Fruit fly (Drosophila melanogaster) whole organism, embryonic: ENCODE data around the gene TwdlF.

Experiments
- CG11560 ChIP-seq: fragments of 200-800 bp; sonication (Bioruptor generic); IDR thresholded peaks from 3 replicates; pipeline ENCODE4 v1.3.6; 2022; ENCODE audit warnings: missing biosample characterization, missing genetic modification characterization
- CG6175 ChIP-seq: fragments of 200-800 bp; sonication (Bioruptor generic); IDR thresholded peaks from 3 replicates; pipeline ENCODE4 v1.3.6; 2022; ENCODE audit warnings: missing biosample characterization, missing genetic modification characterization
- Deaf1 ChIP-seq: fragments of 200-800 bp; optimal IDR thresholded peaks from 3 replicates; lab custom pipeline; 2019; ENCODE audit warnings: missing biosample characterization, mild to moderate bottlenecking, missing genetic modification characterization, moderate library complexity
- fd64A ChIP-seq: fragments of 200-800 bp; sonication (Bioruptor generic); optimal IDR thresholded peaks from 3 replicates; lab custom pipeline; 2018; ENCODE audit warnings: missing biosample characterization, mild to moderate bottlenecking, missing genetic modification characterization
- gro ChIP-seq: fragments of 200-800 bp; sonication (Bioruptor generic); optimal IDR thresholded peaks from 2 replicates; lab custom pipeline; 2016; ENCODE audit warnings: missing biosample characterization, missing genetic modification characterization
- kay ChIP-seq: fragments of 200-800 bp; sonication (Bioruptor generic); optimal IDR thresholded peaks from 2 replicates; lab custom pipeline; 2016; ENCODE audit warnings: missing biosample characterization, missing genetic modification characterization
- tio ChIP-seq: fragments of 200-800 bp; sonication (Bioruptor generic); optimal IDR thresholded peaks from 2 replicates; lab custom pipeline; 2017; ENCODE audit warnings: missing biosample characterization, missing genetic modification characterization, inconsistent platforms

DNA sequence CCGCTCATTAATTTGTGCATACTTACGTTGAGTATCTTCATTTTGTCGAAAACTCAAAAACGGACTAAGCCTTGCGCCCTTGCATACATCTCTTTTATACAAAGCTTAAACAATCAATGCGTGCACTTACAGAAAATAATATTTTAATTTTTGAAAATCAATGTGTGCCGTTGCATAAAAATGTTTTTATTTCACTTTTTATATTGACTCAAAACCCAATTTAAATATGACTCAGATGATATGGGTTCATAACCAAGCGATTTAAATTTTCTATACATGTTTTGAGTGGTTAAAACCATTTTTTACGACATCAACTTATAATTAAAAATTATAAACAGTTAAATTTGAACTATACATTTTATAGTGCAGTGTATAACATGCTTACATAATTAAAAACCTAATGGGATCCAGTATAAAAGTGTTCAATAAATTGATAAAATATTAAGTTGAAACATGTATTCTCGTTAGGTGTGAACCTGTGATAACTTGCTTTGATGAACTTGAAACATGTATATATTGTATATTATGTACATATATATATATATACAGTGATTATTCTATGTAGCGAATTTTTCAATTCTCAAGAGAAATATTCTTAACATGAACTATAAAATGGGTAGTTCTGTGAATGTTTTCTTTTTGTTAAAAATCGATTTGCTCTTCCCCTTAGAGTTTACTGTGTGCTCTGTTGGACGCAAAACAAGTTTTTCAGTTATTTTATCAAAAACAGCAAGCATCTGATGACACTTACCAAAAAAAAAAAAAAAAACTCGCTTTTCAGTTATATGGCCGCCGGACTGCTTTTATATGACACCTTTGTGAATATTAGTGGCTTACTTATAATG lies 3.5 kb upstream of the TwdlF start, which contains the start of gene CG34305:
- TF ChIP-seq Deaf1 (tag; lab: Kevin White, UChicago), result no peak
- TF ChIP-seq fd64A (GFP tag; lab: Kevin White, UChicago), result no peak
- TF ChIP-seq gro (GFP tag; lab: Kevin White, UChicago), result no peak
- TF ChIP-seq kay (GFP tag; lab: Kevin White, UChicago), result no peak
- no peak for TF ChIP-seq CG6175 (GFP tag; lab: Robert Waterston, UW)
- no peak for TF ChIP-seq CG11560 (tag; lab: Robert Waterston, UW)
- no peak for TF ChIP-seq tio (GFP tag; lab: Kevin White, UChicago)
